Fruit fly (Drosophila melanogaster): ENCODE data around the gene drm.

Gene drm

DNA sequence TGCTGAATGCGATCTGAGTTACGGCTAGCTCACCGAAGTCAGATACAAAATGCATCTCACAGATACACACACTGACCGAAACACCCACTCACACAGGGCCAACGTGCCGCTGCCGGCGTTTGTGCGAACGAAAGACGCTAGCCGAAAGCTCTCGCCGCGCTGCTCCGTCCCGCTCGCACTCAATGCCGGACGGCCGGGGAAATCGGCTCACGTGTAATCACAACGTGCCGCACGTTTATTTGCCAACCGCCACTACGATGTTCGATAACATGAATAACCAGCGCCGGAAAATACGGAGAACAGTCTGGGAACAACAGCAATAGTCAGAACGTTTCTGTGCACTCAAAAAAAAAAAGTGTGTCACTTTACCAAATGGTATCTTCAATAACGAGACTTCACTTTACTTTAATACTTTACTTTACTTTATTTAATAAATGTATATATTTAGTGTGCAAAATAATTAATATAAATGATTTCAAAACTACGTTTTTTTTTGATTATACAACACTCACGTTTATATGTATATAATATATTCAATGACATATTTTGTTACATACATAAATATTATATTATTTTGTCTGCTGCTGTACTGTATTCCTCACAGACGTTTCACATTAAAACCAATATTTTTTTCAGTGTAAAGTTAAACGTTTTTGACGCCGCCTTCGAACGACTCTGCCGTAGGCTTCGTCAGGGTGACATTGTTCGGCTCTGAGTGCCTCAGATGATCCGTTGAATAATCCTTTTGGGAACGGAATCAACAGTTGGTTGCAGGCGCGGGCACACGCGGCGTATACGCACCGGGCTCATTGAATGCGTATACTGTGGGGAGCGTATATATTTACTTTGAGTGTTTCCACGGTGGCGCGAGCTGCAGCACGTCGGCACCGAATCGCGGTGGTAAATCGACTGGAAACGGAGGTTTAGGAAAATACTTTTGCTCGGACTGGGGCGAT is 31.6 kb upstream of the drm start, which contains the start of gene tim:
Gene tim, minus strand, starts transcription at position 911 of the 956 bp plus-strand sequence.
- TF ChIP-seq CG4496 (GFP tag; IDR thresholded peaks at IDR 0.05) (peak; percentile 46; the same call in 2 of the 3 replicates), fd96Ca (GFP tag; IDR thresholded peaks at IDR 0.05) (peak; percentile 41; the same call in 1 of the 3 replicates), CG15710 (tag; optimal IDR thresholded peaks at IDR 0.05) (no peak), Ets98B (GFP tag; IDR thresholded peaks at IDR 0.05) (no peak)

dm6 chr2L:3510002-3510401 is 29.0 kb upstream of the drm start, which contains the start of gene CG31954:
TSS of gene CG31954 (minus strand) at chr2L:3510102.
- TF ChIP-seq CG14655 (GFP tag; optimal IDR thresholded peaks at IDR 0.05), result no peak
- no peak for TF ChIP-seq CG12605 (GFP tag; IDR thresholded peaks at IDR 0.05)
- no peak for TF ChIP-seq Ets98B (GFP tag; IDR thresholded peaks at IDR 0.05)

DNA sequence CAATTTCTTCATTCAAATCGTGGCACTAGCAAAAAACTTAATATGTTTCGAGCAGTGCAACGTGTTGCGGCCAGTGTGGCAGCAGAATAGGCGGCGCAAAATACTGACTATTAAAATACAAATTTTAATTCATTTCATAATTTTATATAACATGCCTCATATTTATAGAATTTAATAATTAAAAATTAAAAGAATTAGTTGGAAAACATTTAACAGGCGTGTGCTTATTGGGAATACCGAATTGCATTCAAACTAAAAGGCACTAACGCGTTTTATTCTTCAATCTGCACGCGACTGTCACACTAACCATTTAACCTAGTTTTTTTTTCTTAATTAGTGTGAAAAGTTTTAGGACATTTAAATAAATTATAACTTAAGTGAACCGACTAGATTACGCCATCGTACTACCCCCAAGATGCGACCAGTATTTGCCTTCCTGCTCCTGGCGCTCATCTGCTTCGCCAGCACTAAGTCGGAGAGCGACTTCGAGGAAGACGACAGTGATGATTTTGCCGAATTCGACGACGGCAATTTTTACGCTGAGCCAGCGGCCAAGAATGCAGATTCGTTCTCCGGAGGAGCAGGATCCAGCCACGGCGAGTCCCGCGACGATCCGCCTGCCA is 24.4 kb upstream of the drm start, which contains the start of the genes LeuRS and CG17593:
Gene LeuRS, minus strand, starts transcription at position 88 of the 623 bp plus-strand sequence.
Gene CG17593, plus strand, starts transcription at position 304 of the 623 bp plus-strand sequence.
- TF ChIP-seq Ets98B (GFP tag; IDR thresholded peaks at IDR 0.05), result no peak
- TF ChIP-seq gl (tag; optimal IDR thresholded peaks at IDR 0.05), result no peak
- TF ChIP-seq CG32121 (GFP tag; IDR thresholded peaks at IDR 0.05), result no peak
- no peak for TF ChIP-seq CG9948 (tag; optimal IDR thresholded peaks at IDR 0.05)
- TF ChIP-seq fd96Ca (GFP tag; IDR thresholded peaks at IDR 0.05), result no peak
- no peak for TF ChIP-seq CG12605 (GFP tag; IDR thresholded peaks at IDR 0.05)
- no peak for TF ChIP-seq CG15710 (tag; optimal IDR thresholded peaks at IDR 0.05)
- no peak for TF ChIP-seq CG17806 (tag; optimal IDR thresholded peaks at IDR 0.05)
- no peak for TF ChIP-seq EcR (GFP tag; optimal IDR thresholded peaks at IDR 0.05)
- TF ChIP-seq CG13204 (GFP tag; optimal IDR thresholded peaks at IDR 0.05), result no peak
- no peak for TF ChIP-seq CG14655 (GFP tag; optimal IDR thresholded peaks at IDR 0.05)
- no peak for TF ChIP-seq Snoo (tag; optimal IDR thresholded peaks at IDR 0.05)
- no peak for TF ChIP-seq Pif1A (GFP tag; optimal IDR thresholded peaks at IDR 0.05)
- TF ChIP-seq CG10348 (GFP tag; IDR thresholded peaks at IDR 0.05), result no peak
- no peak for TF ChIP-seq CG34367 (tag; optimal IDR thresholded peaks at IDR 0.05)
- no peak for TF ChIP-seq CG8159 (tag; optimal IDR thresholded peaks at IDR 0.05)
- TF ChIP-seq rn (GFP tag; IDR thresholded peaks at IDR 0.05), result no peak
- TF ChIP-seq Pif1B (GFP tag; optimal IDR thresholded peaks at IDR 0.05), result no peak
- TF ChIP-seq CG8301 (tag; optimal IDR thresholded peaks at IDR 0.05), result no peak

DNA sequence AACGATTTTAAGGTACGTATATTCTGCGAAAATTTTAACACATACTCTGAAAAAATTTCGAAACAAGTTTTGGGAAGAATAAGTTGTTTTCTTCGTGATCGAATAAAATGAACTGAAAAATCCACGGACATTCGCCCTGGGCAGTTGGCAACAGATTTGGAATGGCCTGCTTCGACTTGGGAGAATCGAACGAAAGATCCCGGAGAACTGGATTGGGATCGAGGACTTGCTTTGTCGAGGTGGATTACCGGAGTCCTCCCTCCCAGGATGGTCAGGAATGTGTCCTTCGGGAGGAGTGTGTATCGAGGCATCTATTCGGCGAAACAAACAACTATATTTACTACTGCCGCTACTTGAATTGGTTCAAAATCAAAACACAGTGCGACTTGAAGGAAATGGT is 19.5 kb upstream of the drm start, which contains the start of the genes CG3213 and CG8851:
Gene CG3213, minus strand, starts transcription at position 101 of the 400 bp plus-strand sequence.
Gene CG8851, plus strand, starts transcription at position 127 of the 400 bp plus-strand sequence.
- TF ChIP-seq CG4496 (GFP tag; IDR thresholded peaks at IDR 0.05) (no peak), CG12605 (GFP tag; IDR thresholded peaks at IDR 0.05) (no peak), Pif1B (GFP tag; optimal IDR thresholded peaks at IDR 0.05) (no peak), CG14655 (GFP tag; optimal IDR thresholded peaks at IDR 0.05) (no peak), D1 (tag; optimal IDR thresholded peaks at IDR 0.05) (no peak), Snoo (tag; optimal IDR thresholded peaks at IDR 0.05) (no peak), CG8159 (tag; optimal IDR thresholded peaks at IDR 0.05) (no peak), EcR (GFP tag; optimal IDR thresholded peaks at IDR 0.05) (no peak), CG32121 (GFP tag; IDR thresholded peaks at IDR 0.05) (no peak), gl (tag; optimal IDR thresholded peaks at IDR 0.05) (no peak), CG10348 (GFP tag; IDR thresholded peaks at IDR 0.05) (no peak), fd96Ca (GFP tag; IDR thresholded peaks at IDR 0.05) (no peak), Ets98B (GFP tag; IDR thresholded peaks at IDR 0.05) (no peak)

DNA sequence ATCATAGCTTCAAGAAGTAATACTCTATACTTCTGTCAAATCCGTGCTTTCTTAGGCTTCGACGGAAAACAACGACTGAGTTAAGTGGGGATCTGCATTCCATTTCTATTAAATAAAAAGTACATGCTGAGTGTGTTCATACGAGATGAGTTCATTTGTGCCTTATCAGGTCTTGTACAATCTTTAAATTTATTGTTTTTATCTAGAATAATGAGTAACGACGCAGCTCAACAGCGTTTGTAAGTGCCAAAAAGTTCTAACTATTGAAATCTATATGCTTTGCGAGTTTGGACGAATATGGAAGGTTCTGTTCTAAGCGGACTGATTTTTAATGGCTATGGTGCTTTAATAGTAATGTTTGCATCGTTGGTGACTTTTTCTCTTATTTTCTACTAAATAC is 15.1 kb upstream of the drm start, which contains the start of gene Sr-CIV:
Gene Sr-CIV, minus strand, starts transcription at position 101 of the 400 bp plus-strand sequence.
- TF ChIP-seq Snoo (tag; optimal IDR thresholded peaks at IDR 0.05), result no peak
- no peak for TF ChIP-seq D1 (tag; optimal IDR thresholded peaks at IDR 0.05)
- no peak for TF ChIP-seq rn (GFP tag; IDR thresholded peaks at IDR 0.05)
- TF ChIP-seq Ets98B (GFP tag; IDR thresholded peaks at IDR 0.05), result no peak
- TF ChIP-seq gl (tag; optimal IDR thresholded peaks at IDR 0.05), result no peak
- no peak for TF ChIP-seq CG15710 (tag; optimal IDR thresholded peaks at IDR 0.05)
- TF ChIP-seq CG13204 (GFP tag; optimal IDR thresholded peaks at IDR 0.05), result no peak
- no peak for TF ChIP-seq fd96Ca (GFP tag; IDR thresholded peaks at IDR 0.05)
- TF ChIP-seq CG32121 (GFP tag; IDR thresholded peaks at IDR 0.05), result no peak
- TF ChIP-seq CG8159 (tag; optimal IDR thresholded peaks at IDR 0.05), result no peak
- TF ChIP-seq CG12605 (GFP tag; IDR thresholded peaks at IDR 0.05), result no peak
- TF ChIP-seq CG34367 (tag; optimal IDR thresholded peaks at IDR 0.05), result no peak
- TF ChIP-seq Pif1B (GFP tag; optimal IDR thresholded peaks at IDR 0.05), result no peak
- TF ChIP-seq EcR (GFP tag; optimal IDR thresholded peaks at IDR 0.05), result no peak

- no peak for TF ChIP-seq D1 (tag; optimal IDR thresholded peaks at IDR 0.05)
- no peak for TF ChIP-seq fd96Ca (GFP tag; IDR thresholded peaks at IDR 0.05)
- TF ChIP-seq Pif1A (GFP tag; optimal IDR thresholded peaks at IDR 0.05), result no peak
- TF ChIP-seq CG15710 (tag; optimal IDR thresholded peaks at IDR 0.05), result no peak
- no peak for TF ChIP-seq CG8159 (tag; optimal IDR thresholded peaks at IDR 0.05)
- no peak for TF ChIP-seq CG10348 (GFP tag; IDR thresholded peaks at IDR 0.05)
- no peak for TF ChIP-seq CG4496 (GFP tag; IDR thresholded peaks at IDR 0.05)
- no peak for TF ChIP-seq rn (GFP tag; IDR thresholded peaks at IDR 0.05)
- no peak for TF ChIP-seq Snoo (tag; optimal IDR thresholded peaks at IDR 0.05)
- TF ChIP-seq CG34367 (tag; optimal IDR thresholded peaks at IDR 0.05), result no peak
- TF ChIP-seq Pif1B (GFP tag; optimal IDR thresholded peaks at IDR 0.05), result no peak
- TF ChIP-seq Ets98B (GFP tag; IDR thresholded peaks at IDR 0.05), result no peak
- no peak for TF ChIP-seq CG14655 (GFP tag; optimal IDR thresholded peaks at IDR 0.05)
- TF ChIP-seq CG32121 (GFP tag; IDR thresholded peaks at IDR 0.05), result no peak
- no peak for TF ChIP-seq CG17806 (tag; optimal IDR thresholded peaks at IDR 0.05)
These were observed 14.3 kb upstream of the drm start, which contains the start of gene CG8852 for dm6 chr2L:3524729-3525181. TSS of gene CG8852 (plus strand) at chr2L:3525131.
